Worm (Caenorhabditis elegans) whole organism, late embryonic: ENCODE results near the gene C13F10.6.

Experiments
- K09A11.1 ChIP-seq: sonication (generic microtip); optimal IDR thresholded peaks from 2 replicates; lab custom pipeline; 2017; ENCODE audit warnings: antibody characterized with exemption, mild to moderate bottlenecking, missing genetic modification characterization, missing compliant biosample characterization; ENCODE audit not compliant: insufficient read depth
- dve-1 ChIP-seq: sonication (generic microtip); optimal IDR thresholded peaks from 2 replicates; lab custom pipeline; 2017; ENCODE audit warnings: antibody characterized with exemption, mild to moderate bottlenecking, missing genetic modification characterization, missing compliant biosample characterization
- fax-1 ChIP-seq: sonication (generic microtip); optimal IDR thresholded peaks from 2 replicates; lab custom pipeline; 2016; ENCODE audit warnings: missing genotype, missing genetic modification characterization, missing compliant biosample characterization
- hlh-15 ChIP-seq: sonication (generic microtip); optimal IDR thresholded peaks from 2 replicates; lab custom pipeline; 2016; ENCODE audit warnings: missing genetic modification characterization, missing compliant biosample characterization
- pag-3 ChIP-seq: sonication (generic microtip); optimal IDR thresholded peaks from 2 replicates; lab custom pipeline; 2016; ENCODE audit warnings: missing compliant biosample characterization, missing genetic modification characterization, borderline replicate concordance
- unc-3 ChIP-seq, 2 experiments: fragments of 200-800 bp in 1 of 2; sonication (Bioruptor generic) in 1 of 2; sonication (generic microtip) in 1 of 2; conservative IDR thresholded peaks in 1 of 2; optimal IDR thresholded peaks in 1 of 2; 2 replicates each; pipeline versions ENCODE4 v1.3.6 to Lab custom; 2016 to 2022; ENCODE audit warnings: missing compliant biosample characterization in 2 of 2, missing genetic modification characterization in 2 of 2, missing genetic modification reagents in 1 of 2

DNA sequence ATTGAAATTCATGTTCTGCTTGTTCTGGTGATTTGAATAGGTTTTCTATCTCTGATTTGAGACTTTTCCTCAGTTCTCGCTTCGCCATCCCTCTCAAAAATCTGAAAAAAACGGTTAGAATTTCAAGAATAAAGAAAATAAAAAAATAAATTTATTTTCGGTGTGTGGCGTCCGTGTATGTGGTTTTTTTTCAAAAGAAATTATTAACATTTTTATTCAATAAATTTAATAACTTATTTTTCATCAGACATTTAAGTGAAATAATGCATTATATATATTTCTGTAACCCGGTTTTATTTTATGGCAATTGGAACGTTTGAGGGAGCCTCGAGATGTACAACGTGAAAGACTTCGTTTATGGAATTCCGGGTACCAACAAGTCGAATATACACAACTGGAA is 13.9 kb upstream of the C13F10.6 start, which contains the start of gene C05C8.5:
- no peak for TF ChIP-seq dve-1 (tag; lab: Kevin White, UChicago)
- TF ChIP-seq hlh-15 = no peak
- TF ChIP-seq pag-3 = no peak
- no peak for TF ChIP-seq K09A11.1
- no peak for TF ChIP-seq fax-1 (tag; lab: Kevin White, UChicago)
- no peak for TF ChIP-seq unc-3 (GFP tag; conservative IDR thresholded peaks at IDR 0.05; lab: Robert Waterston, UW)
- no peak for TF ChIP-seq unc-3 (tag; optimal IDR thresholded peaks at IDR 0.05; lab: Kevin White, UChicago)
